Fruit fly (Drosophila melanogaster) whole organism, embryonic: ENCODE data around the gene eEF1alpha2.

Experiments used
- Atf3 ChIP-seq: fragments of 200-800 bp; sonication (Bioruptor generic); optimal IDR thresholded peaks from 3 replicates; lab custom pipeline; 2016; ENCODE audit warnings: missing biosample characterization, missing genetic modification characterization
- Awh ChIP-seq: fragments of 200-800 bp; sonication (Bioruptor generic); IDR thresholded peaks from 2 replicates; pipeline ENCODE4, ENCODE4 v1.3.6; 2022; ENCODE audit warnings: missing biosample characterization, missing genetic modification characterization
- Bdp1 ChIP-seq: fragments of 200-800 bp; sonication (Bioruptor generic); optimal IDR thresholded peaks from 3 replicates; lab custom pipeline; 2016; ENCODE audit warnings: missing biosample characterization, missing genetic modification characterization
- Blimp-1 ChIP-seq: fragments of 200-800 bp; sonication (Bioruptor generic); optimal IDR thresholded peaks from 3 replicates; lab custom pipeline; 2018; ENCODE audit warnings: missing biosample characterization, missing genetic modification characterization, mild to moderate bottlenecking, moderate library complexity, missing genetic modification reagents
- CG10147 ChIP-seq: fragments of 200-800 bp; sonication (Bioruptor generic); optimal IDR thresholded peaks from 2 replicates; lab custom pipeline; 2019; ENCODE audit warnings: missing biosample characterization, mild to moderate bottlenecking, missing genetic modification characterization, moderate library complexity
- CG10209 ChIP-seq: fragments of 200-800 bp; sonication (Bioruptor generic); optimal IDR thresholded peaks from 3 replicates; lab custom pipeline; 2017; ENCODE audit warnings: missing biosample characterization, mild to moderate bottlenecking, missing genetic modification characterization, missing genetic modification reagents
- CG10321 ChIP-seq: fragments of 200-800 bp; sonication (Bioruptor generic); IDR thresholded peaks from 2 replicates; pipeline ENCODE4 v1.3.6; 2022; ENCODE audit warnings: missing biosample characterization, missing genetic modification characterization
- CG10979 ChIP-seq: fragments of 200-800 bp; sonication (Bioruptor generic); optimal IDR thresholded peaks from 2 replicates; lab custom pipeline; 2018; ENCODE audit warnings: missing biosample characterization, mild to moderate bottlenecking, missing genetic modification characterization, moderate library complexity
- CG12391 ChIP-seq: fragments of 200-800 bp; sonication (Bioruptor generic); optimal IDR thresholded peaks from 3 replicates; lab custom pipeline; 2018; ENCODE audit warnings: missing biosample characterization, mild to moderate bottlenecking, missing genetic modification characterization, moderate library complexity
- CG12659 ChIP-seq: fragments of 200-800 bp; sonication (Bioruptor generic); optimal IDR thresholded peaks from 3 replicates; lab custom pipeline; 2017; ENCODE audit warnings: mild to moderate bottlenecking, missing biosample characterization, missing genetic modification reagents, missing genetic modification characterization
- CG13296 ChIP-seq: fragments of 200-800 bp; sonication (Bioruptor generic); optimal IDR thresholded peaks from 3 replicates; lab custom pipeline; 2018; ENCODE audit warnings: missing biosample characterization, mild to moderate bottlenecking, missing genetic modification characterization
- CG13775 ChIP-seq: fragments of 200-800 bp; sonication (Bioruptor generic); optimal IDR thresholded peaks from 3 replicates; lab custom pipeline; 2017; ENCODE audit warnings: missing biosample characterization, mild to moderate bottlenecking, missing genetic modification characterization
- CG13894 ChIP-seq: fragments of 200-800 bp; sonication (Bioruptor generic); optimal IDR thresholded peaks from 3 replicates; lab custom pipeline; 2018; ENCODE audit warnings: missing biosample characterization, mild to moderate bottlenecking, missing genetic modification characterization, moderate library complexity
- CG14050 ChIP-seq: fragments of 200-800 bp; sonication (Bioruptor generic); IDR thresholded peaks from 3 replicates; pipeline ENCODE4 v1.3.6; 2022; ENCODE audit warnings: missing biosample characterization, missing genetic modification characterization
- CG16779 ChIP-seq: fragments of 200-800 bp; sonication (Bioruptor generic); IDR thresholded peaks from 2 replicates; pipeline ENCODE4 v1.3.6; 2022; ENCODE audit warnings: missing biosample characterization, missing genetic modification characterization
- CG18476 ChIP-seq: fragments of 200-800 bp; sonication (Bioruptor generic); optimal IDR thresholded peaks from 2 replicates; lab custom pipeline; 2016; ENCODE audit warnings: missing biosample characterization, mild to moderate bottlenecking, missing genetic modification characterization
- CG2129 ChIP-seq: fragments of 200-800 bp; sonication (Bioruptor generic); IDR thresholded peaks from 2 replicates; pipeline ENCODE4 v1.3.6; 2022; ENCODE audit warnings: missing biosample characterization, missing genetic modification characterization; ENCODE audit not compliant: partially characterized antibody
- CG31388 ChIP-seq: fragments of 200-800 bp; sonication (Bioruptor generic); optimal IDR thresholded peaks from 2 replicates; lab custom pipeline; 2016; ENCODE audit warnings: missing biosample characterization, missing genetic modification characterization
- CG32767 ChIP-seq: fragments of 200-800 bp; sonication (Bioruptor generic); IDR thresholded peaks from 2 replicates; pipeline ENCODE4 v1.3.6; 2022; ENCODE audit warnings: missing biosample characterization, missing genetic modification characterization
- CG4282 ChIP-seq: fragments of 200-800 bp; sonication (Bioruptor generic); optimal IDR thresholded peaks from 2 replicates; lab custom pipeline; 2016; ENCODE audit warnings: missing biosample characterization, missing genetic modification characterization
- CG8089 ChIP-seq: fragments of 200-800 bp; sonication (Bioruptor generic); optimal IDR thresholded peaks from 3 replicates; lab custom pipeline; 2016; ENCODE audit warnings: missing biosample characterization, missing genetic modification characterization
- CG8281 ChIP-seq: fragments of 200-800 bp; sonication (Bioruptor generic); optimal IDR thresholded peaks from 2 replicates; lab custom pipeline; 2018; ENCODE audit warnings: missing biosample characterization, mild to moderate bottlenecking, missing genetic modification characterization, moderate library complexity
- CG8388 ChIP-seq: fragments of 200-800 bp; sonication (Bioruptor generic); optimal IDR thresholded peaks from 2 replicates; lab custom pipeline; 2019; ENCODE audit warnings: missing biosample characterization, mild to moderate bottlenecking, missing genetic modification characterization, moderate library complexity
- CG9609 ChIP-seq: fragments of 200-800 bp; sonication (Bioruptor generic); optimal IDR thresholded peaks from 3 replicates; lab custom pipeline; 2016; ENCODE audit warnings: missing biosample characterization, missing genetic modification characterization
- CG9727 ChIP-seq: fragments of 200-800 bp; sonication (Bioruptor generic); optimal IDR thresholded peaks from 3 replicates; lab custom pipeline; 2017; ENCODE audit warnings: missing biosample characterization, mild to moderate bottlenecking, missing genetic modification characterization
- Hey ChIP-seq: fragments of 200-800 bp; sonication (Bioruptor generic); optimal IDR thresholded peaks from 3 replicates; lab custom pipeline; 2018; ENCODE audit warnings: missing biosample characterization, mild to moderate bottlenecking, missing genetic modification characterization
- Kr ChIP-seq: fragments of 200-800 bp; sonication (Bioruptor generic); optimal IDR thresholded peaks from 2 replicates; lab custom pipeline; 2017; ENCODE audit warnings: missing biosample characterization, mild to moderate bottlenecking, missing genetic modification characterization
- Lhr ChIP-seq: fragments of 200-800 bp; sonication (Bioruptor generic); optimal IDR thresholded peaks from 3 replicates; lab custom pipeline; 2017; ENCODE audit warnings: mild to moderate bottlenecking, missing biosample characterization, missing genetic modification reagents, missing genetic modification characterization
- Med ChIP-seq: fragments of 200-800 bp; sonication (Bioruptor generic); peaks from one replicate; lab custom pipeline; 2016; ENCODE audit warnings: missing biosample characterization, missing genetic modification characterization, mild to moderate bottlenecking, inconsistent platforms, moderate library complexity
- Mrtf ChIP-seq: fragments of 200-800 bp; sonication (Bioruptor generic); IDR thresholded peaks from 3 replicates; pipeline ENCODE4 v1.3.6; 2022; ENCODE audit warnings: missing biosample characterization, missing genetic modification characterization
- bsh ChIP-seq, 2 experiments: fragments of 200-800 bp; sonication (Bioruptor generic); optimal IDR thresholded peaks; 2 replicates each; lab custom pipeline; 2017 to 2018; ENCODE audit warnings: mild to moderate bottlenecking in 2 of 2, missing biosample characterization in 2 of 2, missing genetic modification characterization in 2 of 2, moderate library complexity in 1 of 2
- chinmo ChIP-seq: fragments of 200-800 bp; sonication (Bioruptor generic); IDR thresholded peaks from 4 replicates; pipeline ENCODE4 v1.3.6; 2022; ENCODE audit warnings: missing biosample characterization, missing genetic modification characterization; ENCODE audit not compliant: partially characterized antibody
- da ChIP-seq: fragments of 200-800 bp; sonication (Bioruptor generic); optimal IDR thresholded peaks from 2 replicates; lab custom pipeline; 2016; ENCODE audit warnings: missing biosample characterization, missing genetic modification characterization
- dan ChIP-seq: fragments of 200-800 bp; sonication (Bioruptor generic); IDR thresholded peaks from 2 replicates; pipeline ENCODE4 v1.3.6; 2022; ENCODE audit warnings: missing biosample characterization, missing genetic modification characterization
- dimm ChIP-seq: fragments of 200-800 bp; sonication (Bioruptor generic); IDR thresholded peaks from 2 replicates; pipeline ENCODE4 v1.3.6; 2022; ENCODE audit warnings: missing biosample characterization, missing genetic modification characterization
- exex ChIP-seq: fragments of 200-800 bp; sonication (Bioruptor generic); optimal IDR thresholded peaks from 4 replicates; lab custom pipeline; 2018; ENCODE audit warnings: missing biosample characterization, mild to moderate bottlenecking, missing genetic modification characterization, moderate library complexity
- gfzf ChIP-seq: fragments of 200-800 bp; sonication (Bioruptor generic); optimal IDR thresholded peaks from 2 replicates; lab custom pipeline; 2016; ENCODE audit warnings: missing biosample characterization, mild to moderate bottlenecking, missing genetic modification characterization, moderate library complexity
- ind ChIP-seq: fragments of 200-800 bp; sonication (Bioruptor generic); optimal IDR thresholded peaks from 3 replicates; lab custom pipeline; 2016; ENCODE audit warnings: missing biosample characterization, missing genetic modification characterization
- pan ChIP-seq, 4 experiments: fragments of >200 bp in 3 of 4; fragments of 200-800 bp in 1 of 4; sonication (Bioruptor generic) in 1 of 4; optimal IDR thresholded peaks in 3 of 4; IDR thresholded peaks in 1 of 4; 2 replicates each; pipeline versions ENCODE4 v1.3.6 to Lab custom; 2017 to 2022; ENCODE audit warnings: missing biosample characterization in 2 of 4, missing genetic modification characterization in 2 of 4, mixed read lengths in 1 of 4
- pho ChIP-seq: fragments of 200-800 bp; sonication (Bioruptor generic); optimal IDR thresholded peaks from 2 replicates; lab custom pipeline; 2016; ENCODE audit warnings: missing biosample characterization, missing genetic modification characterization
- prd ChIP-seq, 3 experiments: fragments of >200 bp in 2 of 3; fragments of 200-800 bp in 1 of 3; sonication (Bioruptor generic) in 1 of 3; optimal IDR thresholded peaks in 2 of 3; IDR thresholded peaks in 1 of 3; 2 replicates in 2 of 3; 3 replicates in 1 of 3; pipeline versions ENCODE4 v1.3.6 to Lab custom; 2017 to 2022; ENCODE audit warnings: missing biosample characterization in 1 of 3, missing genetic modification characterization in 1 of 3
- row ChIP-seq: fragments of 200-800 bp; sonication (Bioruptor generic); IDR thresholded peaks from 3 replicates; pipeline ENCODE4 v1.3.6; 2022; ENCODE audit warnings: missing biosample characterization, missing genetic modification characterization
- seq ChIP-seq: fragments of 200-800 bp; sonication (Bioruptor generic); IDR thresholded peaks from 2 replicates; pipeline ENCODE4 v1.3.6; 2022; ENCODE audit warnings: missing biosample characterization, missing genetic modification characterization
- sima ChIP-seq: fragments of 200-800 bp; sonication (Bioruptor generic); optimal IDR thresholded peaks from 2 replicates; lab custom pipeline; 2016; ENCODE audit warnings: missing biosample characterization, missing genetic modification characterization
- slp2 ChIP-seq: fragments of 200-800 bp; sonication (Bioruptor generic); optimal IDR thresholded peaks from 2 replicates; lab custom pipeline; 2016; ENCODE audit warnings: missing biosample characterization, missing genetic modification characterization
- sqz ChIP-seq: fragments of 200-800 bp; sonication (Bioruptor generic); optimal IDR thresholded peaks from 3 replicates; lab custom pipeline; 2018; ENCODE audit warnings: missing biosample characterization, mild to moderate bottlenecking, missing genetic modification characterization
- sr ChIP-seq: fragments of 200-800 bp; sonication (Bioruptor generic); IDR thresholded peaks from 3 replicates; pipeline ENCODE4 v1.3.6; 2022; ENCODE audit warnings: missing biosample characterization, missing genetic modification characterization
- trh ChIP-seq: fragments of 200-800 bp; sonication (Bioruptor generic); optimal IDR thresholded peaks from 2 replicates; lab custom pipeline; 2016; ENCODE audit warnings: missing biosample characterization, missing genetic modification characterization
- vfl ChIP-seq: fragments of 200-800 bp; sonication (Bioruptor generic); optimal IDR thresholded peaks from 2 replicates; lab custom pipeline; 2016; ENCODE audit warnings: missing biosample characterization, missing genetic modification characterization

eEF1alpha2 gene

DNA sequence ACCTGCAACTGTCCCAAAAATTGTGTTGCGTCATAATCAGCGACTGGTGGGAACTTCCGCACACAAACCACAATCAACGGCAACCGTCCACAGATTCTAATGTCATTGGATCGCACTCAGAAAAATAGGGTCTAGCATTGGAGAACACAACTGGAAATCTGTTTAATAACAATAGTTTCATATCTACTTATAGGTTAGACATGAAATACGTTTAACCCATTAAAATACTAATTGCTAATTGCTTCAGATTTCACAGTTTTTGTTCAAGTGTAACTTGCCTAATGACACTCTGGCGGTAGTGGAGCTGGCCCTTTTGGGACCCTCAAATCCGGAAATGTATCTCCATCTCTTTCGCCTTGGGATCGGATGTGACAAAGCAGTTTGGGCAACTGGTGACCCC, 41.6 kb upstream of the eEF1alpha2 start (continued):
- TF ChIP-seq row (GFP tag; lab: Robert Waterston, UW), result peak; percentile 50; the same call in 2 of the 3 replicates
- TF ChIP-seq pho (GFP tag; lab: Kevin White, UChicago), result no peak
- no peak for TF ChIP-seq CG32767 (GFP tag; lab: Robert Waterston, UW)
- no peak for TF ChIP-seq chinmo
- TF ChIP-seq CG14050, result no peak
- TF ChIP-seq Hey (tag; lab: Kevin White, UChicago), result no peak
- TF ChIP-seq CG4282 (GFP tag; lab: Kevin White, UChicago), result no peak
- TF ChIP-seq CG31388 (GFP tag; lab: Kevin White, UChicago), result no peak
- TF ChIP-seq seq, result no peak
- TF ChIP-seq dan (GFP tag; lab: Robert Waterston, UW), result no peak
- peak; percentile 9 for TF ChIP-seq CG8089 (GFP tag; lab: Kevin White, UChicago)
- no peak for TF ChIP-seq exex (tag; lab: Kevin White, UChicago)
- peak; percentile 20 for TF ChIP-seq Med (GFP tag; lab: Kevin White, UChicago)
- no peak for TF ChIP-seq CG16779 (GFP tag; lab: Robert Waterston, UW)
- peak in 1 of 2 experiments; percentile 69 for TF ChIP-seq bsh (GFP tag; optimal IDR thresholded peaks at IDR 0.05; lab: Kevin White, UChicago)
- TF ChIP-seq CG8281 (tag; lab: Kevin White, UChicago), result no peak
- no peak for TF ChIP-seq Mrtf (GFP tag; lab: Robert Waterston, UW)
- no peak for TF ChIP-seq Kr (GFP tag; lab: Kevin White, UChicago)
- TF ChIP-seq CG12659, result no peak
- TF ChIP-seq CG8388 (GFP tag; lab: Kevin White, UChicago), result peak; percentile 24
- TF ChIP-seq trh (GFP tag; lab: Kevin White, UChicago), result no peak
- TF ChIP-seq dimm (GFP tag; lab: Robert Waterston, UW), result no peak
- peak; percentile 11 for TF ChIP-seq CG10209 (GFP tag; lab: Kevin White, UChicago)
- TF ChIP-seq CG10321 (GFP tag; lab: Robert Waterston, UW), result no peak
- TF ChIP-seq CG2129 (GFP tag; lab: Robert Waterston, UW), result no peak
- no peak for TF ChIP-seq gfzf (GFP tag; lab: Kevin White, UChicago)
- no peak for TF ChIP-seq slp2 (GFP tag; lab: Kevin White, UChicago)
- peak; percentile 33 for TF ChIP-seq CG10979
- peak; percentile 42 for TF ChIP-seq CG12391
- no peak for TF ChIP-seq vfl (GFP tag; lab: Kevin White, UChicago)
- TF ChIP-seq CG13296 (GFP tag; lab: Kevin White, UChicago), result no peak
- no peak for TF ChIP-seq Awh
- no peak for TF ChIP-seq prd (optimal IDR thresholded peaks at IDR 0.05; lab: Kevin White, UChicago)
- TF ChIP-seq prd (GFP tag; IDR thresholded peaks at IDR 0.05; lab: Robert Waterston, UW), result peak; percentile 37; the same call in 1 of the 3 replicates
- TF ChIP-seq CG9609 (GFP tag; lab: Kevin White, UChicago), result no peak
- TF ChIP-seq CG9727 (GFP tag; lab: Kevin White, UChicago), result peak; percentile 16
- no peak for TF ChIP-seq CG18476 (GFP tag; lab: Kevin White, UChicago)
- TF ChIP-seq Blimp-1, result peak; percentile 23
- no peak for TF ChIP-seq sima (GFP tag; lab: Kevin White, UChicago)
- TF ChIP-seq Lhr (GFP tag; lab: Kevin White, UChicago), result no peak
- TF ChIP-seq sr (GFP tag; lab: Robert Waterston, UW), result no peak
- no peak for TF ChIP-seq CG13775 (GFP tag; lab: Kevin White, UChicago)
- no peak for TF ChIP-seq da (GFP tag; lab: Kevin White, UChicago)
- TF ChIP-seq sqz (GFP tag; lab: Kevin White, UChicago), result no peak
- TF ChIP-seq pan (optimal IDR thresholded peaks at IDR 0.05; lab: Kevin White, UChicago), result no peak
- TF ChIP-seq pan (GFP tag; optimal IDR thresholded peaks at IDR 0.05 in 1 of 2, IDR thresholded peaks at IDR 0.05 in 1 of 2), result no peak
- no peak for TF ChIP-seq ind
- TF ChIP-seq CG13894, result no peak
- no peak for TF ChIP-seq Bdp1
- TF ChIP-seq CG10147 (GFP tag; lab: Kevin White, UChicago), result no peak
- TF ChIP-seq Atf3 (GFP tag; lab: Kevin White, UChicago), result peak; percentile 12
